Fruit fly (Drosophila melanogaster): Measurements from ENCODE around the gene MED28.

MED28 gene

dm6 chr3R:25490375-25490774 is 13.6 kb downstream of the MED28 start (continued):
- TF ChIP-seq CG11762 (GFP tag; optimal IDR thresholded peaks at IDR 0.05; ENCODE audit: insufficient read depth) (peak; percentile 47), CG11294 (GFP tag; IDR thresholded peaks at IDR 0.05) (peak; percentile 63), CG8632 (GFP tag; optimal IDR thresholded peaks at IDR 0.05) (no peak), achi (GFP tag; optimal IDR thresholded peaks at IDR 0.05) (peak; percentile 34), CG9139 (GFP tag; optimal IDR thresholded peaks at IDR 0.05) (no peak), CG8319 (GFP tag; optimal IDR thresholded peaks at IDR 0.05) (peak; percentile 9), acj6 (GFP tag; optimal IDR thresholded peaks at IDR 0.05) (peak; percentile 76), eg (GFP tag; IDR thresholded peaks at IDR 0.05) (peak; percentile 87), CG6792 (GFP tag; optimal IDR thresholded peaks at IDR 0.05) (peak; percentile 4), CG15336 (GFP tag; IDR thresholded peaks at IDR 0.05) (peak; percentile 87), CG32006 (GFP tag; optimal IDR thresholded peaks at IDR 0.05) (peak; percentile 90), esn (GFP tag; optimal IDR thresholded peaks at IDR 0.05) (peak; percentile 50), fd85E (GFP tag; optimal IDR thresholded peaks at IDR 0.05) (no peak), Sox14 (GFP tag; optimal IDR thresholded peaks at IDR 0.05) (peak; percentile 47), CG10669 (GFP tag; optimal IDR thresholded peaks at IDR 0.05) (peak; percentile 24), pdm3 (GFP tag; optimal IDR thresholded peaks at IDR 0.05) (peak; percentile 81), salr (GFP tag; optimal IDR thresholded peaks at IDR 0.05) (peak in 1 of 2 experiments; percentile 57), svp (GFP tag) (peak; percentile 62), CG31627 (GFP tag; optimal IDR thresholded peaks at IDR 0.05) (peak; percentile 40)

- TF ChIP-seq Gug (GFP tag; IDR thresholded peaks at IDR 0.05) (no peak), fd59A (GFP tag; optimal IDR thresholded peaks at IDR 0.05) (peak; percentile 18), pdm3 (GFP tag; optimal IDR thresholded peaks at IDR 0.05) (no peak), Met (GFP tag; optimal IDR thresholded peaks at IDR 0.05) (no peak), Sox14 (GFP tag; optimal IDR thresholded peaks at IDR 0.05) (no peak), CG32006 (GFP tag; optimal IDR thresholded peaks at IDR 0.05) (peak; percentile 28), CG8632 (GFP tag; optimal IDR thresholded peaks at IDR 0.05) (peak; percentile 50), CG8319 (GFP tag; optimal IDR thresholded peaks at IDR 0.05) (peak; percentile 5), ss (GFP tag; optimal IDR thresholded peaks at IDR 0.05) (peak in 1 of 2 experiments; percentile 24), CG6163 (GFP tag; IDR thresholded peaks at IDR 0.05) (peak; percentile 63), lz (GFP tag; optimal IDR thresholded peaks at IDR 0.05) (peak; percentile 16), CG11294 (GFP tag; IDR thresholded peaks at IDR 0.05) (peak; percentile 6; the same call in 1 of the 2 replicates), fd85E (GFP tag; optimal IDR thresholded peaks at IDR 0.05) (no peak), dac (GFP tag; optimal IDR thresholded peaks at IDR 0.05) (no peak), vri (GFP tag; optimal IDR thresholded peaks at IDR 0.05) (peak; percentile 9), Sox15 (GFP tag; optimal IDR thresholded peaks at IDR 0.05) (no peak), CG9139 (GFP tag; optimal IDR thresholded peaks at IDR 0.05) (peak; percentile 6), CG6792 (GFP tag; optimal IDR thresholded peaks at IDR 0.05) (no peak), OdsH (GFP tag; optimal IDR thresholded peaks at IDR 0.05) (peak; percentile 0), Eip78C (GFP tag) (peak; percentile 44), achi (GFP tag; optimal IDR thresholded peaks at IDR 0.05) (peak; percentile 21), CG15336 (GFP tag; IDR thresholded peaks at IDR 0.05) (0 out of 2 replicates have a peak, but pooled peaks have one; percentile 20), cyc (GFP tag; optimal IDR thresholded peaks at IDR 0.05) (no peak), CG11762 (GFP tag; optimal IDR thresholded peaks at IDR 0.05; ENCODE audit: insufficient read depth) (no peak), Hr4 (GFP tag; optimal IDR thresholded peaks at IDR 0.05) (no peak), salr (GFP tag; optimal IDR thresholded peaks at IDR 0.05) (no peak), Smox (GFP tag; optimal IDR thresholded peaks at IDR 0.05) (peak; percentile 0), Ets96B (tag; optimal IDR thresholded peaks at IDR 0.05) (peak; percentile 28), CG1621 (tag; optimal IDR thresholded peaks at IDR 0.05) (peak; percentile 61), CG6808 (GFP tag; optimal IDR thresholded peaks at IDR 0.05) (peak; percentile 36), acj6 (GFP tag; optimal IDR thresholded peaks at IDR 0.05) (no peak), Blimp-1 (GFP tag; optimal IDR thresholded peaks at IDR 0.05) (peak; percentile 2), Lpt (GFP tag; optimal IDR thresholded peaks at IDR 0.05) (no peak), topi (GFP tag; optimal IDR thresholded peaks at IDR 0.05) (no peak), CG10631 (GFP tag; optimal IDR thresholded peaks at IDR 0.05) (peak; percentile 42), spab (GFP tag; optimal IDR thresholded peaks at IDR 0.05) (peak; percentile 4), Sox102F (GFP tag; optimal IDR thresholded peaks at IDR 0.05) (peak; percentile 3), CG6854 (GFP tag; optimal IDR thresholded peaks at IDR 0.05) (peak; percentile 21), CG7368 (GFP tag; optimal IDR thresholded peaks at IDR 0.05) (no peak), eg (GFP tag; IDR thresholded peaks at IDR 0.05) (peak; percentile 55), Eip93F (GFP tag; optimal IDR thresholded peaks at IDR 0.05) (no peak)
Observed at dm6 chr3R:25490778-25491664, 14.2 kb downstream of the MED28 start, which contains the start of the genes Gnpat and CG5112. Gene Gnpat (minus strand): TSS chr3R:25490936. Gene CG5112 (plus strand): TSS chr3R:25491460.

Data from whole organism, prepupa.